Worm (Caenorhabditis elegans) whole organism, midembryonic: ENCODE measurements around the gene srh-289.

ENCODE experiments used
- T22C8.4 ChIP-seq: fragments of 200-800 bp; sonication (Bioruptor generic); IDR thresholded peaks from 2 replicates; pipeline ENCODE4 v1.3.6; 2022; ENCODE audit warnings: missing genetic modification characterization, missing compliant biosample characterization
- cog-1 ChIP-seq: sonication (generic microtip); optimal IDR thresholded peaks from 2 replicates; lab custom pipeline; 2016; ENCODE audit warnings: missing genetic modification characterization, missing compliant biosample characterization
- flt-1 ChIP-seq: fragments of 200-800 bp; sonication (Bioruptor generic); IDR thresholded peaks from 2 replicates; pipeline ENCODE4 v1.3.6; 2022; ENCODE audit warnings: missing genetic modification characterization, missing compliant biosample characterization
- klf-2 ChIP-seq: fragments of 200-800 bp; sonication (Bioruptor generic); conservative IDR thresholded peaks from 2 replicates; pipeline ENCODE4 v1.3.6; 2022; ENCODE audit warnings: missing genetic modification reagents, missing genetic modification characterization, missing compliant biosample characterization
- med-1 ChIP-seq: sonication (generic microtip); optimal IDR thresholded peaks from 2 replicates; lab custom pipeline; 2017; ENCODE audit warnings: missing genetic modification characterization, mild to moderate bottlenecking, missing compliant biosample characterization, antibody characterized with exemption, missing genetic modification reagents; ENCODE audit not compliant: insufficient read depth
- ref-1 ChIP-seq: fragments of 200-800 bp; sonication (Bioruptor generic); conservative IDR thresholded peaks from 2 replicates; pipeline ENCODE4 v1.3.6; 2022; ENCODE audit warnings: missing genetic modification reagents, missing genetic modification characterization, missing compliant biosample characterization
- tab-1 ChIP-seq: fragments of 200-800 bp; sonication (Bioruptor generic); IDR thresholded peaks from 2 replicates; pipeline ENCODE4 v1.3.6; 2022; ENCODE audit warnings: missing genetic modification characterization, missing compliant biosample characterization
- ztf-23 ChIP-seq: fragments of 200-800 bp; sonication (Bioruptor generic); IDR thresholded peaks from 2 replicates; pipeline ENCODE4 v1.3.6; 2022; ENCODE audit warnings: missing genetic modification reagents, missing genetic modification characterization, missing compliant biosample characterization
- ztf-29 ChIP-seq: fragments of 200-800 bp; sonication (Bioruptor generic); IDR thresholded peaks from 2 replicates; pipeline ENCODE4 v1.3.6; 2022; ENCODE audit warnings: missing genetic modification reagents, missing genetic modification characterization, missing compliant biosample characterization

srh-289 gene

ce11 chrV:17802519-17802918 is 8.6 kb upstream of the srh-289 start, which contains the start of the genes Y94A7B.11 and srh-292:
Y94A7B.11 (minus strand) TSS chrV:17802619.
srh-292 (plus strand) TSS chrV:17802769.
- no peak for TF ChIP-seq flt-1 (GFP tag; lab: Robert Waterston, UW)
- TF ChIP-seq cog-1 (tag; lab: Kevin White, UChicago), result no peak
- no peak for TF ChIP-seq med-1 (GFP tag; lab: Kevin White, UChicago)
- TF ChIP-seq T22C8.4, result no peak
- TF ChIP-seq ztf-23 (GFP tag; lab: Robert Waterston, UW), result no peak
- TF ChIP-seq ref-1, result no peak
- TF ChIP-seq ztf-29 (GFP tag; lab: Robert Waterston, UW), result no peak
- TF ChIP-seq tab-1 (GFP tag; lab: Robert Waterston, UW), result no peak
- TF ChIP-seq klf-2 (GFP tag; lab: Robert Waterston, UW), result no peak

ce11 chrV:17800538-17800937 is 6.7 kb upstream of the srh-289 start, which contains the start of gene srh-287:
srh-287 (plus strand) TSS chrV:17800838.
- TF ChIP-seq cog-1 (tag; lab: Kevin White, UChicago) (no peak), ref-1 (no peak), tab-1 (GFP tag; lab: Robert Waterston, UW) (no peak), ztf-29 (GFP tag; lab: Robert Waterston, UW) (no peak), klf-2 (GFP tag; lab: Robert Waterston, UW) (no peak), flt-1 (GFP tag; lab: Robert Waterston, UW) (no peak), med-1 (GFP tag; lab: Kevin White, UChicago) (no peak), T22C8.4 (no peak), ztf-23 (GFP tag; lab: Robert Waterston, UW) (no peak)

- TF ChIP-seq ztf-23 (GFP tag; lab: Robert Waterston, UW) (no peak), flt-1 (GFP tag; lab: Robert Waterston, UW) (no peak), klf-2 (GFP tag; lab: Robert Waterston, UW) (no peak), ref-1 (no peak), ztf-29 (GFP tag; lab: Robert Waterston, UW) (no peak), med-1 (GFP tag; lab: Kevin White, UChicago) (no peak), tab-1 (GFP tag; lab: Robert Waterston, UW) (no peak), cog-1 (tag; lab: Kevin White, UChicago) (no peak)
These were observed 4.9 kb upstream of the srh-289 start, which contains the start of gene srx-18 for ce11 chrV:17798789-17799188. srx-18 (minus strand) TSS chrV:17798889.

ce11 chrV:17795655-17796054 is 1.8 kb upstream of the srh-289 start, which contains the start of gene srh-288:
srh-288 (minus strand) TSS chrV:17795755.
- TF ChIP-seq ref-1 (no peak), ztf-29 (GFP tag; lab: Robert Waterston, UW) (no peak), klf-2 (GFP tag; lab: Robert Waterston, UW) (no peak), med-1 (GFP tag; lab: Kevin White, UChicago) (no peak), ztf-23 (GFP tag; lab: Robert Waterston, UW) (no peak), flt-1 (GFP tag; lab: Robert Waterston, UW) (no peak), cog-1 (tag; lab: Kevin White, UChicago) (no peak), tab-1 (GFP tag; lab: Robert Waterston, UW) (no peak), T22C8.4 (no peak)

ce11 chrV:17790191-17790590 is 3.7 kb downstream of the srh-289 start, which contains the start of gene srh-290:
srh-290 (plus strand) TSS chrV:17790491.
- TF ChIP-seq tab-1 (GFP tag; lab: Robert Waterston, UW) (no peak), cog-1 (tag; lab: Kevin White, UChicago) (no peak), flt-1 (GFP tag; lab: Robert Waterston, UW) (no peak), klf-2 (GFP tag; lab: Robert Waterston, UW) (no peak), ztf-29 (GFP tag; lab: Robert Waterston, UW) (no peak), med-1 (GFP tag; lab: Kevin White, UChicago) (no peak), ref-1 (no peak)

- no peak for TF ChIP-seq ztf-23 (GFP tag; lab: Robert Waterston, UW)
- TF ChIP-seq cog-1 (tag; lab: Kevin White, UChicago), result no peak
These were observed 9.5 kb downstream of the srh-289 start for ce11 chrV:17784363-17784762.

- TF ChIP-seq flt-1 (GFP tag; lab: Robert Waterston, UW) (no peak), klf-2 (GFP tag; lab: Robert Waterston, UW) (no peak), ref-1 (no peak), med-1 (GFP tag; lab: Kevin White, UChicago) (no peak), ztf-23 (GFP tag; lab: Robert Waterston, UW) (no peak), T22C8.4 (no peak), tab-1 (GFP tag; lab: Robert Waterston, UW) (no peak), ztf-29 (GFP tag; lab: Robert Waterston, UW) (no peak), cog-1 (tag; lab: Kevin White, UChicago) (no peak)
These were observed 10.3 kb downstream of the srh-289 start, which contains the start of gene srab-12 for ce11 chrV:17783542-17783941. srab-12 (minus strand) TSS chrV:17783642.

- TF ChIP-seq tab-1 (GFP tag; lab: Robert Waterston, UW) (no peak), T22C8.4 (no peak), flt-1 (GFP tag; lab: Robert Waterston, UW) (no peak), ztf-23 (GFP tag; lab: Robert Waterston, UW) (no peak), ztf-29 (GFP tag; lab: Robert Waterston, UW) (no peak), klf-2 (GFP tag; lab: Robert Waterston, UW) (no peak), med-1 (GFP tag; lab: Kevin White, UChicago) (no peak), ref-1 (no peak), cog-1 (tag; lab: Kevin White, UChicago) (no peak)
These were observed 13.6 kb downstream of the srh-289 start for ce11 chrV:17780285-17780684.

- TF ChIP-seq cog-1 (tag; lab: Kevin White, UChicago) (no peak), ztf-23 (GFP tag; lab: Robert Waterston, UW) (no peak), med-1 (GFP tag; lab: Kevin White, UChicago) (no peak), T22C8.4 (no peak), klf-2 (GFP tag; lab: Robert Waterston, UW) (no peak), flt-1 (GFP tag; lab: Robert Waterston, UW) (no peak), ref-1 (no peak), ztf-29 (GFP tag; lab: Robert Waterston, UW) (no peak), tab-1 (GFP tag; lab: Robert Waterston, UW) (no peak)
These were observed 16.3 kb downstream of the srh-289 start, which contains the start of gene C47A10.12 for ce11 chrV:17777624-17778023. C47A10.12 (plus strand) TSS chrV:17777924.
